Worm (Caenorhabditis elegans): Measurements from ENCODE around the gene ent-2.

ent-2 gene

DNA sequence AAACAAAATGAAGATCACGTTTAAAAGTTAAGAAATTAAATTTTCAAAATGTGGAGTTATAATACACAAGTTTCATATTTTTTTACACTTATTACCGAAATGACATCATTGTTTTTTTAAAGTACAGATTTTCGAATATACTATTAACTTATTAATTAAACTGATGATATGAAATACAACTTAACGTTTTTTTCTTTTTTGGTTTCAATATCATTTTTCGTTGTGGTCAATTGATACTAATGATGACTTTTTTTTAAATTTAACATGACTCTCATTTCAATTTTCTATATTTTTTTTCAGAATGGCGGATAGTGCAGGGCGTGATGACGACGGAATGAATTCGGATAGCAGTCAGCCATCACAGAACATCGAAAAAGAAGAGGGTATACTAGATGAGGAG, 9.8 kb upstream of the ent-2 start, which contains the start of gene usp-33:
Gene usp-33 (plus strand): TSS at position 301 of the 400 bp plus-strand sequence.
- no peak for TF ChIP-seq isw-1 (GFP tag; IDR thresholded peaks at IDR 0.05)
- no peak for TF ChIP-seq nhr-90 (tag; optimal IDR thresholded peaks at IDR 0.05; ENCODE audit: poor library complexity)
- TF ChIP-seq mab-9 (GFP tag; IDR thresholded peaks at IDR 0.05): no peak
- no peak for TF ChIP-seq rnt-1 (tag; optimal IDR thresholded peaks at IDR 0.05)
- TF ChIP-seq ztf-4 (tag; optimal IDR thresholded peaks at IDR 0.05): no peak
- TF ChIP-seq elt-3 (tag; optimal IDR thresholded peaks at IDR 0.05): no peak
- TF ChIP-seq nhr-84 (tag; optimal IDR thresholded peaks at IDR 0.05): no peak
- no peak for TF ChIP-seq nhr-20 (tag; optimal IDR thresholded peaks at IDR 0.05)

DNA sequence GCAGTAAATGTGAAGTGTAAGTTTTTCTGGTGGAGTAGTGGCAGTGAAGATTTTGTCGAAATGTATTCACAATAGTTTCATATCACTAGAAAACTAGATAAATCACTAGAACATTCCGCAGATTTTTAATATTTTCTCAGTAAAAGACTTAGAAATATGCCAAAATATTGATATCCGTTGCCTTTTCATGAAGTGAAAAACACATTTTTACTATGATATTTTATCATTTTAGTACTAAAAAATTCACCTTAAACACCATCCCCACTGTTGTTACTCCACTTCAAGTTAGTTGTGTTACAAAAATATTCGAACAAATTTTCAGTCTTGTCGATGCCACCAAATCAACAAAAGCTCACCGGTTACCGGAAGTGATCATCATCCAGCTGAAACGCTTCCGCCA, 7.5 kb upstream of the ent-2 start:
- TF ChIP-seq F16B12.6 (tag; optimal IDR thresholded peaks at IDR 0.05) (no peak), lsy-2 (tag; optimal IDR thresholded peaks at IDR 0.05) (no peak), snpc-4 (tag; optimal IDR thresholded peaks at IDR 0.05) (no peak), ceh-63 (GFP tag; optimal IDR thresholded peaks at IDR 0.05) (no peak), ces-1 (GFP tag; optimal IDR thresholded peaks at IDR 0.05) (no peak)

DNA sequence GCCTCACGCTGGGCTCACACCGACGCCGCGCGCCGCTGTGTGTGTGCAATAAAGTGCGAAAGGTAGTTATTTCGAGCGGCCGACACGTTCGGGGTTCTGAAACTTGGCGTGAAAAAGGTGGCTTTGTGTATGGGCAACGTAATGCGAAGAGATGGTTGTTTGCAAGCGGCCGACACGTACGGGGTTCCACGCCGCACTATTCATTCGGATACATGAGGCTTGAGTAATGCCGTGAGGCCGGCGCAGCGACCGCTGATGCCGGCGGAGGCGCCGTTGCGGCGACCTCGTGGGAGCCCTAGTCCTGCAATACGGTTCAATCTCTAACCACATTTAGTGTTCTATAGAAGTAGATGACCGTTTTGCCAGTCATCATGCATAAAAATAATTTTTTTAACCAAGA, 6.8 kb upstream of the ent-2 start:
- no peak for TF ChIP-seq ama-1 (optimal IDR thresholded peaks at IDR 0.05)

DNA sequence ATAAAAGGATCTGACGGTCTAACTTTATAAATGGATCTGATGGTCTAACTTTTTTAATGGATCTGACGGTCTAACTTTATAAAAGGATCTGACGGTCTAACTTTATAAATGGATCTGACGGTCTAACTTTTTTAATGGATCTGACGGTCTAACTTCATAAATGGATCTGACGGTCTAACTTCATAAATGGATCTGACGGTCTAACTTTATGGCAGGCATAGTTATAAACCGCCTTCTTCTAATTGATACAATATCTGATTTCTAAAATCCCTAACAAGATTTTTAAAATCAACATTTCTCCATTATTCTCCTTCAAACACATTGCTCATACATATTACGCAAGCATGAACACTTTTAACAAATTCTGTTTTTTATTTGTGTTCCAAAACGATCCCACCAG, 3.8 kb upstream of the ent-2 start, which contains the start of gene K09A9.8:
Gene K09A9.8 (minus strand): TSS at position 101 of the 400 bp plus-strand sequence.
- no peak for TF ChIP-seq Y116A8C.19 (tag; optimal IDR thresholded peaks at IDR 0.05; ENCODE audit: borderline replicate concordance)
- TF ChIP-seq tbx-2 (tag; optimal IDR thresholded peaks at IDR 0.05): no peak

DNA sequence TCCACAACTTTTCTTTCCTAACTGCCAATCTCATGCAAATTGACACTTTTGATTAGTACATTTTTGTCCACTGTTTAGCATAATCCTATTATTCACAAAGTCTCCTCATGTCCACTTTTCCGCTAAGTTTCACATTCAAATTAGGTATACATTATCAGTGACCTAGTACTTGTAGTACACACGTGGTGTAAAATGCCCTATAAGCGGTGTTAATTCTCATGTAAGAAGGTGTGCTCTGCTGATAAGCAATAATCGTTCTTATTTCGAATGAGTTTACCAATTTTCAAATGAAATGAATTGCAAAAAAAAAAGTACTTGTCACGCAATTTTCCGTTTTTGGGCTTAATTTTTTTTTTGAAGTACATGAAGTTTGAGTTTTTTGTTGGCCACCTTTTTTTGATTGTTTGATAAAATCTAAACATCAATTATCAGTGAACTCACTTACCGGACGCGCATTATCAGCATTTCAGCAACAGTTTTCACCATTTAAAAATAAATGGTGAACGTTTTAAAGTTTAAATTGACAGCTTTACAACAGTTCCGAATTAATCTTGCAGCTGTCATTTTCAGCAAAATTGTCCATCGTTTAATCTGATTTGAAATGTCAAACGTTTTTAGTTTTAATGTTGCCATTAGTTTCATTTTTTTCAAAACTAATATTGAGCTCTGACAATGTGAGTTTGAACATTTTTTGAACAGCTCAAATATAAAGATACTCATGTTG, 2.0 kb upstream of the ent-2 start:
- TF ChIP-seq lin-35 (GFP tag; optimal IDR thresholded peaks at IDR 0.05) (peak in 1 of 2 experiments; percentile 23), ceh-82 (tag; optimal IDR thresholded peaks at IDR 0.05) (no peak), efl-1 (optimal IDR thresholded peaks at IDR 0.05) (no peak), efl-1 (GFP tag; optimal IDR thresholded peaks at IDR 0.05 in 1 of 2) (peak in 1 of 2 experiments; percentile 67), F16B12.6 (tag; optimal IDR thresholded peaks at IDR 0.05) (no peak), mab-9 (GFP tag; IDR thresholded peaks at IDR 0.05) (no peak), elt-2 (tag; optimal IDR thresholded peaks at IDR 0.05) (peak; percentile 79), sox-4 (tag; optimal IDR thresholded peaks at IDR 0.05) (no peak), irx-1 (tag; optimal IDR thresholded peaks at IDR 0.05) (no peak), unc-62 (GFP tag; optimal IDR thresholded peaks at IDR 0.05) (no peak), skn-1 (tag; optimal IDR thresholded peaks at IDR 0.05) (no peak), efl-3 (GFP tag; optimal IDR thresholded peaks at IDR 0.05) (no peak)

DNA sequence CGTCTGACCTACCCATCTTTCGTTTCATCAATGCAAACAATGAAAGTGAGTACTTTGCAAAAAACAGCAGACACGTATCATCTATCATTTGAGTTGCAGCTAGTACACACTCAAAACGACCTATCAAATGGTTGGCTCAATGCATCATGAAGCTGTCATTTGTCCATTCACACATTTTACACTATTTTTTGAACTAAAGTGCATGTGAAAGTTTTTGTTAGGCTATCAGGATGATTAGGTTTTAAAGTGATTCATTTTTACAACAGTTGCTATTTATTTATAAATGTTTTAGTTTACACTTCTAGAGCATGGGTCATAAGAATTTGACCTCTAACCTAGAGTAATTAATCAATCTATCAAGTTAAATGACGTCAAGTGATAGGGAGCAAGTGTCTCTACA, 942 bp upstream of the ent-2 start:
- TF ChIP-seq dpl-1 (GFP tag; optimal IDR thresholded peaks at IDR 0.05): no peak
- no peak for TF ChIP-seq tlp-1 (tag; optimal IDR thresholded peaks at IDR 0.05)
- no peak for TF ChIP-seq ceh-90 (tag; optimal IDR thresholded peaks at IDR 0.05)
- no peak for TF ChIP-seq nhr-28 (tag; optimal IDR thresholded peaks at IDR 0.05)
- peak; percentile 98 for TF ChIP-seq lin-39 (tag; optimal IDR thresholded peaks at IDR 0.05)
- TF ChIP-seq unc-62 (GFP tag; optimal IDR thresholded peaks at IDR 0.05): peak; percentile 43
- no peak for TF ChIP-seq tbx-2 (tag; optimal IDR thresholded peaks at IDR 0.05)
- TF ChIP-seq unc-86 (tag; optimal IDR thresholded peaks at IDR 0.05): no peak
- no peak for TF ChIP-seq nhr-85 (tag)
- no peak for TF ChIP-seq dsc-1 (tag; optimal IDR thresholded peaks at IDR 0.05)
- TF ChIP-seq aly-2 (tag; optimal IDR thresholded peaks at IDR 0.05): no peak
- TF ChIP-seq nhr-71 (tag; optimal IDR thresholded peaks at IDR 0.05): peak; percentile 79
- no peak for TF ChIP-seq nhr-90 (tag; optimal IDR thresholded peaks at IDR 0.05; ENCODE audit: poor library complexity)
- no peak for TF ChIP-seq hpl-2 (GFP tag; optimal IDR thresholded peaks at IDR 0.05)
- peak; percentile 46 for TF ChIP-seq rnt-1 (tag; optimal IDR thresholded peaks at IDR 0.05)
- no peak for TF ChIP-seq ces-1 (GFP tag; optimal IDR thresholded peaks at IDR 0.05)
- TF ChIP-seq lin-13 (GFP tag; optimal IDR thresholded peaks at IDR 0.05): peak; percentile 13
- no peak for TF ChIP-seq lin-35 (GFP tag; optimal IDR thresholded peaks at IDR 0.05)
- TF ChIP-seq lin-14 (GFP tag; optimal IDR thresholded peaks at IDR 0.05): peak; percentile 60
- peak; percentile 52 for TF ChIP-seq nhr-19 (GFP tag; conservative IDR thresholded peaks at IDR 0.05)
- no peak for TF ChIP-seq unc-130 (tag; optimal IDR thresholded peaks at IDR 0.05)
- peak; percentile 58 for TF ChIP-seq nhr-20 (tag; optimal IDR thresholded peaks at IDR 0.05)
- TF ChIP-seq lsy-2 (tag; optimal IDR thresholded peaks at IDR 0.05): peak; percentile 45 to 48
- TF ChIP-seq snu-23 (GFP tag; optimal IDR thresholded peaks at IDR 0.05): peak; percentile 5
- no peak for TF ChIP-seq fkh-4 (tag; optimal IDR thresholded peaks at IDR 0.05; ENCODE audit: borderline replicate concordance)

Data from whole organism, L1 larva.